Worm (Caenorhabditis elegans): ENCODE measurements around the gene C05A9.2.

The C05A9.2 gene

ce11 chrX:10792435-10792834, 52.0 kb downstream of the C05A9.2 start, which contains the start of gene vap-2:
vap-2 (minus strand) TSS chrX:10792535.
- TF ChIP-seq ceh-90 (tag; optimal IDR thresholded peaks at IDR 0.05), result no peak
- TF ChIP-seq fos-1 (tag; optimal IDR thresholded peaks at IDR 0.05), result no peak
- TF ChIP-seq hpl-2 (GFP tag; optimal IDR thresholded peaks at IDR 0.05), result no peak
- TF ChIP-seq mef-2 (tag; optimal IDR thresholded peaks at IDR 0.05), result no peak
- TF ChIP-seq ceh-63 (GFP tag; optimal IDR thresholded peaks at IDR 0.05), result no peak
- no peak for TF ChIP-seq tbx-2 (tag; optimal IDR thresholded peaks at IDR 0.05)
- TF ChIP-seq C16A3.4 (tag; optimal IDR thresholded peaks at IDR 0.05), result no peak
- TF ChIP-seq lir-3 (tag; optimal IDR thresholded peaks at IDR 0.05; ENCODE audit: poor library complexity), result no peak
- no peak for TF ChIP-seq pqm-1 (tag; optimal IDR thresholded peaks at IDR 0.05)
- no peak for TF ChIP-seq mab-9 (GFP tag; IDR thresholded peaks at IDR 0.05)
- TF ChIP-seq isw-1 (GFP tag; IDR thresholded peaks at IDR 0.05), result no peak
- TF ChIP-seq elt-3 (tag; optimal IDR thresholded peaks at IDR 0.05), result no peak
- TF ChIP-seq egl-27 (tag; optimal IDR thresholded peaks at IDR 0.05), result no peak
- no peak for TF ChIP-seq C04F5.9 (tag; optimal IDR thresholded peaks at IDR 0.05)
- no peak for TF ChIP-seq mdl-1 (tag; optimal IDR thresholded peaks at IDR 0.05)

Data from whole organism, L1 larva.